Fruit fly (Drosophila melanogaster): Measurements from ENCODE around the gene CG3557.

CG3557 gene

DNA sequence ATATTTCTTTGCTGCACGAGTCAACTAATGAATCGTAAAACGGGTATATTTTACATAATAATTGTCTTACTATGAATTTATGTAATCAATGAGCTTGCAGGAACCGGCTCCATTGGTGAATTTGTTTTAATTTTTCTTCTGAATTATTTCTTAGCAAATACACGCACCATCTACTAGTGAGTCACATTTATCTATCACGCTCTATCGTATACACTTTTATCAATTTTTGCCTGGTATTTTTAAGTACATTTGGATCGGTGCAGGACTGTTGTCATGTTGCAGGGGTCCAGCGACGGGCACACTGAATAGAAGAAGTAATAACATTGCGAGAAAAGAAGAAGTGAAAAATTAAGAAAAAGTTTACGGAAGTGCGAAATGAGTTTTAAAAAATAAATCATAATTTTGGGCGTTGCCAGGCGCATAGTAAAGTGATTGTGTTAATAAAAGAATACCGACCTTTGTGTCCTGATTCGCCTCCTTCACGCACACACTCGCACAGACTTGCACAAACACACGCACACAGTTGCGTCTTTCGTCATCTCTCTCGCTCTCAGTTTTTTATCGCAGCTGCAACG is 20.4 kb downstream of the CG3557 start, which contains the start of the genes Rab5 and Axud1 (continued):
- TF ChIP-seq toy (GFP tag; IDR thresholded peaks at IDR 0.05) (no peak), pzg (GFP tag; optimal IDR thresholded peaks at IDR 0.05) (peak; percentile 82), bbx (GFP tag; IDR thresholded peaks at IDR 0.05; ENCODE audit: partially characterized antibody) (0 out of 2 replicates have a peak, but pooled peaks have one; percentile 23), E2f2 (GFP tag; IDR thresholded peaks at IDR 0.05) (peak; percentile 22; the same call in 1 of the 2 replicates), disco-r (GFP tag; optimal IDR thresholded peaks at IDR 0.05) (no peak), tap (tag; optimal IDR thresholded peaks at IDR 0.05) (no peak), Rx (GFP tag; IDR thresholded peaks at IDR 0.05) (no peak), CG2889 (GFP tag; IDR thresholded peaks at IDR 0.05) (no peak), CG13424 (tag; optimal IDR thresholded peaks at IDR 0.05) (no peak), dmrt99B (tag; optimal IDR thresholded peaks at IDR 0.05) (no peak), Hr51 (GFP tag; optimal IDR thresholded peaks at IDR 0.05) (no peak), Sry-β (GFP tag; optimal IDR thresholded peaks at IDR 0.05) (no peak), Ets97D (GFP tag; optimal IDR thresholded peaks at IDR 0.05) (peak; percentile 57), exex (tag; optimal IDR thresholded peaks at IDR 0.05) (no peak), CG10959 (GFP tag; IDR thresholded peaks at IDR 0.05) (no peak), stc (GFP tag; IDR thresholded peaks at IDR 0.05) (peak; percentile 11; the same call in 1 of the 2 replicates), CG33213 (GFP tag; optimal IDR thresholded peaks at IDR 0.05) (peak; percentile 42), CG3281 (GFP tag; optimal IDR thresholded peaks at IDR 0.05) (no peak), scrt (GFP tag; optimal IDR thresholded peaks at IDR 0.05) (no peak), CG34422 (GFP tag; IDR thresholded peaks at IDR 0.05) (no peak), schlank (tag; optimal IDR thresholded peaks at IDR 0.05) (no peak), Xrp1 (GFP tag; IDR thresholded peaks at IDR 0.05) (peak; percentile 21; the same call in 1 of the 2 replicates), CG12299 (tag; optimal IDR thresholded peaks at IDR 0.05) (no peak), CG30020 (tag; optimal IDR thresholded peaks at IDR 0.05) (peak; percentile 42), CG11093 (GFP tag; IDR thresholded peaks at IDR 0.05) (no peak), Hr78 (GFP tag; optimal IDR thresholded peaks at IDR 0.05) (no peak), CG11695 (GFP tag; IDR thresholded peaks at IDR 0.05) (peak; percentile 34; the same call in 1 of the 3 replicates), bsh (GFP tag; optimal IDR thresholded peaks at IDR 0.05) (no peak), Ssrp (tag; optimal IDR thresholded peaks at IDR 0.05) (no peak), dan (GFP tag; IDR thresholded peaks at IDR 0.05) (no peak), CG8281 (tag; optimal IDR thresholded peaks at IDR 0.05) (no peak), CG8924 (tag; optimal IDR thresholded peaks at IDR 0.05) (peak; percentile 27), CG15696 (tag; optimal IDR thresholded peaks at IDR 0.05) (no peak), Abd-B (GFP tag; optimal IDR thresholded peaks at IDR 0.05) (peak; percentile 67), CG10366 (GFP tag; IDR thresholded peaks at IDR 0.05) (no peak), lola (GFP tag; optimal IDR thresholded peaks at IDR 0.05) (no peak), CG5245 (GFP tag; optimal IDR thresholded peaks at IDR 0.05) (no peak), Atf6 (GFP tag; IDR thresholded peaks at IDR 0.05) (no peak), twi (tag; optimal IDR thresholded peaks at IDR 0.05) (no peak), ac (GFP tag; optimal IDR thresholded peaks at IDR 0.05) (no peak), gfzf (GFP tag; optimal IDR thresholded peaks at IDR 0.05) (peak; percentile 97), CG4854 (GFP tag; optimal IDR thresholded peaks at IDR 0.05) (no peak), NC2β (GFP tag; optimal IDR thresholded peaks at IDR 0.05) (no peak), CoRest (tag; optimal IDR thresholded peaks at IDR 0.05) (peak; percentile 38), CG9437 (GFP tag; optimal IDR thresholded peaks at IDR 0.05) (no peak), CG8089 (GFP tag; optimal IDR thresholded peaks at IDR 0.05) (no peak), CG15601 (tag; optimal IDR thresholded peaks at IDR 0.05) (peak; percentile 41), CG34376 (GFP tag; optimal IDR thresholded peaks at IDR 0.05) (no peak), CG31365 (tag; optimal IDR thresholded peaks at IDR 0.05) (no peak)

Data from whole organism, embryonic.